Fruit fly (Drosophila melanogaster): Measurements from ENCODE around the gene CG13639.

Gene CG13639

dm6 chr3R:24905959-24906634 lies 45.9 kb upstream of the CG13639 start, which contains the start of gene CG13643 (continued):
- peak; percentile 5 for TF ChIP-seq NfI (GFP tag; optimal IDR thresholded peaks at IDR 0.05)
- TF ChIP-seq CG4328 (GFP tag; optimal IDR thresholded peaks at IDR 0.05), result no peak
- TF ChIP-seq NC2β (GFP tag; optimal IDR thresholded peaks at IDR 0.05), result no peak
- TF ChIP-seq Six4 (GFP tag; optimal IDR thresholded peaks at IDR 0.05), result no peak
- no peak for TF ChIP-seq CG18011 (GFP tag; optimal IDR thresholded peaks at IDR 0.05)
- TF ChIP-seq trh (GFP tag; optimal IDR thresholded peaks at IDR 0.05), result no peak
- no peak for TF ChIP-seq CG1647 (GFP tag; optimal IDR thresholded peaks at IDR 0.05)
- TF ChIP-seq fd3F (GFP tag; optimal IDR thresholded peaks at IDR 0.05), result peak; percentile 11
- TF ChIP-seq CG11696 (GFP tag; IDR thresholded peaks at IDR 0.05), result no peak
- peak; percentile 34; the same call in 1 of the 2 replicates for TF ChIP-seq Adf1 (GFP tag; IDR thresholded peaks at IDR 0.05)
- no peak for TF ChIP-seq GATAe (GFP tag; conservative IDR thresholded peaks at IDR 0.05)
- TF ChIP-seq H15 (GFP tag; IDR thresholded peaks at IDR 0.05), result no peak
- TF ChIP-seq CG17385 (GFP tag; optimal IDR thresholded peaks at IDR 0.05), result no peak
- peak; percentile 33 for TF ChIP-seq Oli (tag; optimal IDR thresholded peaks at IDR 0.05)
- peak; percentile 67 for TF ChIP-seq CG15269 (tag; optimal IDR thresholded peaks at IDR 0.05)
- no peak for TF ChIP-seq CG11560 (tag; IDR thresholded peaks at IDR 0.05)
- peak; percentile 12 for TF ChIP-seq cwo (GFP tag; optimal IDR thresholded peaks at IDR 0.05)
- TF ChIP-seq CG43689 (GFP tag; IDR thresholded peaks at IDR 0.05), result no peak

dm6 chr3R:24900816-24901215 lies 40.6 kb upstream of the CG13639 start, which contains the start of gene CG10845:
Gene CG10845, plus strand, starts transcription at chr3R:24901116.
- TF ChIP-seq GATAe (GFP tag; conservative IDR thresholded peaks at IDR 0.05) (no peak), CG14860 (GFP tag; IDR thresholded peaks at IDR 0.05; ENCODE audit: partially characterized antibody) (no peak), CG10147 (GFP tag; optimal IDR thresholded peaks at IDR 0.05) (no peak), onecut (GFP tag; IDR thresholded peaks at IDR 0.05) (no peak), pan (optimal IDR thresholded peaks at IDR 0.05) (no peak), pan (GFP tag; optimal IDR thresholded peaks at IDR 0.05 in 1 of 2, IDR thresholded peaks at IDR 0.05 in 1 of 2) (no peak)

- TF ChIP-seq trem (tag; optimal IDR thresholded peaks at IDR 0.05), result no peak
- no peak for TF ChIP-seq CG11504 (tag; optimal IDR thresholded peaks at IDR 0.05)
- no peak for TF ChIP-seq NFAT (GFP tag; IDR thresholded peaks at IDR 0.05)
- TF ChIP-seq CG6272 (GFP tag; IDR thresholded peaks at IDR 0.05), result no peak
- TF ChIP-seq CG2202 (tag; optimal IDR thresholded peaks at IDR 0.05), result no peak
- TF ChIP-seq CG17829 (tag; optimal IDR thresholded peaks at IDR 0.05), result no peak
- TF ChIP-seq tap (tag; optimal IDR thresholded peaks at IDR 0.05), result no peak
- TF ChIP-seq Rfx (GFP tag; IDR thresholded peaks at IDR 0.05), result peak; percentile 46
- TF ChIP-seq gce (GFP tag; IDR thresholded peaks at IDR 0.05), result peak; percentile 12; the same call in 1 of the 3 replicates
- peak in 1 of 2 experiments; percentile 88 for TF ChIP-seq insv (GFP tag; optimal IDR thresholded peaks at IDR 0.05)
- 0 out of 4 replicates have a peak, but pooled peaks have one; percentile 56 for TF ChIP-seq chinmo (GFP tag; IDR thresholded peaks at IDR 0.05; ENCODE audit: partially characterized antibody)
- TF ChIP-seq phol (tag; optimal IDR thresholded peaks at IDR 0.05), result peak; percentile 61
- no peak for TF ChIP-seq CG14441 (GFP tag; IDR thresholded peaks at IDR 0.05)
- peak; percentile 67 for TF ChIP-seq ftz-f1 (GFP tag; optimal IDR thresholded peaks at IDR 0.05)
- TF ChIP-seq CG8388 (GFP tag; optimal IDR thresholded peaks at IDR 0.05), result no peak
- no peak for TF ChIP-seq p53 (GFP tag; optimal IDR thresholded peaks at IDR 0.05)
- TF ChIP-seq Xbp1 (GFP tag; optimal IDR thresholded peaks at IDR 0.05), result no peak
- no peak for TF ChIP-seq dati (GFP tag; IDR thresholded peaks at IDR 0.05)
- TF ChIP-seq salm (tag; optimal IDR thresholded peaks at IDR 0.05), result no peak
- TF ChIP-seq CG8924 (tag; optimal IDR thresholded peaks at IDR 0.05), result no peak
- peak; percentile 31 for TF ChIP-seq Med (GFP tag)
- 0 out of 3 replicates have a peak, but pooled peaks have one; percentile 9 for TF ChIP-seq CG34422 (GFP tag; IDR thresholded peaks at IDR 0.05)
- TF ChIP-seq Bdp1 (GFP tag; optimal IDR thresholded peaks at IDR 0.05), result no peak
- TF ChIP-seq Myb (GFP tag; optimal IDR thresholded peaks at IDR 0.05), result no peak
Observed at dm6 chr3R:24894419-24895206, 34.4 kb upstream of the CG13639 start, which contains the start of the genes CG31121 and CG11069. Gene CG31121, minus strand, starts transcription at chr3R:24894605. Gene CG11069, plus strand, starts transcription at chr3R:24894742.
